Fruit fly (Drosophila melanogaster): ENCODE measurements around the gene CG42693.

The CG42693 gene

dm6 chr3R:31704524-31705215, 3.5 kb downstream of the CG42693 start:
- TF ChIP-seq psq (optimal IDR thresholded peaks at IDR 0.05) (no peak), h (optimal IDR thresholded peaks at IDR 0.05) (no peak), insv (optimal IDR thresholded peaks at IDR 0.05) (no peak), ttk (optimal IDR thresholded peaks at IDR 0.05) (no peak), Sin3A (optimal IDR thresholded peaks at IDR 0.05) (no peak), Myc (optimal IDR thresholded peaks at IDR 0.05) (no peak)

DNA sequence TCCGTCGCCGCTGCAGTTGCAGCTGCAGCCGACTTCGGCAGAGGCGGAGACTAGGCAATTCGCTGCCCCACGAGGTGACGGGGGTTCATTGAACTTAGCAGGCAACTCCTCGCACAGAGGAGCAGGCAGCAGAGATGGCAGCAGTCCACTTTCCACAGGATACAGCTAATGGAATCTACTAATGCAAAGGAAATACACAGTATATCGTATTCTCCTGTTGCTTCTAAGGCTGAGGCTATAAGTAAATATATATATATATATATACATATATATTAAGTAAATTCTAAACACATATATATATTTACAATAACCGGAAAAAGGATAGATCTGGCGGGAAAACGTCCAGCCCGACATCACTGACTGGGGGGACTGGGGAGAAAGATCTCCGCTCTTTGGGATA, 4.8 kb downstream of the CG42693 start:
- TF ChIP-seq psq (optimal IDR thresholded peaks at IDR 0.05), result no peak
- TF ChIP-seq Myc (optimal IDR thresholded peaks at IDR 0.05), result no peak
- no peak for TF ChIP-seq h (optimal IDR thresholded peaks at IDR 0.05)
- TF ChIP-seq Sin3A (optimal IDR thresholded peaks at IDR 0.05), result no peak
- TF ChIP-seq ttk (optimal IDR thresholded peaks at IDR 0.05), result no peak
- TF ChIP-seq insv (optimal IDR thresholded peaks at IDR 0.05), result no peak

dm6 chr3R:31701934-31702333, 6.2 kb downstream of the CG42693 start:
- no peak for TF ChIP-seq Sin3A (optimal IDR thresholded peaks at IDR 0.05)
- no peak for TF ChIP-seq Myc (optimal IDR thresholded peaks at IDR 0.05)
- TF ChIP-seq insv (optimal IDR thresholded peaks at IDR 0.05), result no peak
- TF ChIP-seq ttk (optimal IDR thresholded peaks at IDR 0.05), result no peak
- no peak for TF ChIP-seq h (optimal IDR thresholded peaks at IDR 0.05)
- no peak for TF ChIP-seq psq (optimal IDR thresholded peaks at IDR 0.05)

DNA sequence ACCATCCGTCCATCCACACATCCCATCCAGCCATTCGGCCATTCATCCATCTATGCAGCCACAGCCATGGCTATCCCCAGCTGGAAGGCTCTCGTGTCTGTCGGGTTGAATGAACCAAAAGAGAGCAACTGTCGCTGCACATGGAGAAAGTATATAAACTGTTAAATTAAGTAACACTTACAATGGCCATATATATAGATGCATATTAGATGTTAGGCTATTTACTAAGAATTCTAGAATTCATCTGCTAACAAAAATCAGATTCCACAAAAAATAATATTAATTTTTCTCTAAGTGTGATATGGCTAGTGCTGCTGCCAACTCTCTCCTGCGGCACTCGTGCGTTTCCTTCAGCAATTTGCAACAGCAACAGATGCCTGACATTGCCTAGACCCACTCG, 7.9 kb downstream of the CG42693 start:
- TF ChIP-seq Sin3A (optimal IDR thresholded peaks at IDR 0.05), result no peak
- no peak for TF ChIP-seq h (optimal IDR thresholded peaks at IDR 0.05)
- TF ChIP-seq Myc (optimal IDR thresholded peaks at IDR 0.05), result no peak
- no peak for TF ChIP-seq insv (optimal IDR thresholded peaks at IDR 0.05)
- no peak for TF ChIP-seq psq (optimal IDR thresholded peaks at IDR 0.05)
- no peak for TF ChIP-seq ttk (optimal IDR thresholded peaks at IDR 0.05)

DNA sequence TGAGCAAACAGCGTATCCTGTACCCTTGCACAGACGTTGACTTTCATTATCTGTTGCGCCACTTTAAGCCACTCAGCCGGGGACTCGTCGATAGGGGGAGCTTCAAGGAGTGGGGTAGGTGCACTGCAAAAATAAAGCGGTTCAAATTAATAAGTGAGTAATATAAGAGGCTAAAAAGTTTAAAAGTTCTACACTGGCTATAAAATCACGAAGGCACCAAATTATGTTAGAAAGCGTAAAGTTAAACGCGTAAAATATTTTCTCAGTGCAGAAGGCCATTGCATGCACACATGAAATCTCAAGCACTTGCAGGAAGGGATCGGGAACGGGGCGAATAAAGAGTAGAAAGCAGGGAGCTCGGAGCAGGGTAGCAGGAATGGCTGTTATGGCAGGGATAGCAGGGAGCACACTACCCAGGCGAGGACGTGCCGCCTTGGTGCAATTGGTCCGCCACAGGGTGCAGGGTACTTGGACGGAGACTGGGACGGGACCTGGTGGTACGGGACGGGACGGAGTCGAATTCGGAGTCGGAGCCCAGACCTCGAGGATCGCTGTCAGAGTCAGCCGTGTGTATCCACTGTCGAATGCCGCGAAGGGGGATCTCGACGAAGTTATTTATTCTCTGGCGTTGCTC, 9.9 kb downstream of the CG42693 start:
- TF ChIP-seq insv (optimal IDR thresholded peaks at IDR 0.05) (no peak), Myc (optimal IDR thresholded peaks at IDR 0.05) (no peak), h (optimal IDR thresholded peaks at IDR 0.05) (no peak), ttk (optimal IDR thresholded peaks at IDR 0.05) (no peak), Sin3A (optimal IDR thresholded peaks at IDR 0.05) (no peak), psq (optimal IDR thresholded peaks at IDR 0.05) (no peak)

dm6 chr3R:31697606-31698005, 10.5 kb downstream of the CG42693 start:
- no peak for TF ChIP-seq ttk (optimal IDR thresholded peaks at IDR 0.05)
- TF ChIP-seq h (optimal IDR thresholded peaks at IDR 0.05), result no peak
- no peak for TF ChIP-seq insv (optimal IDR thresholded peaks at IDR 0.05)
- TF ChIP-seq psq (optimal IDR thresholded peaks at IDR 0.05), result no peak
- no peak for TF ChIP-seq Sin3A (optimal IDR thresholded peaks at IDR 0.05)
- TF ChIP-seq Myc (optimal IDR thresholded peaks at IDR 0.05), result no peak

dm6 chr3R:31696664-31697063, 11.5 kb downstream of the CG42693 start:
- TF ChIP-seq Sin3A (optimal IDR thresholded peaks at IDR 0.05) (no peak), psq (optimal IDR thresholded peaks at IDR 0.05) (no peak), insv (optimal IDR thresholded peaks at IDR 0.05) (no peak), ttk (optimal IDR thresholded peaks at IDR 0.05) (no peak), h (optimal IDR thresholded peaks at IDR 0.05) (no peak), Myc (optimal IDR thresholded peaks at IDR 0.05) (no peak)

dm6 chr3R:31690439-31690838, 17.7 kb downstream of the CG42693 start:
- no peak for TF ChIP-seq Sin3A (optimal IDR thresholded peaks at IDR 0.05)
- no peak for TF ChIP-seq h (optimal IDR thresholded peaks at IDR 0.05)
- no peak for TF ChIP-seq insv (optimal IDR thresholded peaks at IDR 0.05)
- TF ChIP-seq ttk (optimal IDR thresholded peaks at IDR 0.05), result no peak
- TF ChIP-seq Myc (optimal IDR thresholded peaks at IDR 0.05), result no peak
- TF ChIP-seq psq (optimal IDR thresholded peaks at IDR 0.05), result no peak

DNA sequence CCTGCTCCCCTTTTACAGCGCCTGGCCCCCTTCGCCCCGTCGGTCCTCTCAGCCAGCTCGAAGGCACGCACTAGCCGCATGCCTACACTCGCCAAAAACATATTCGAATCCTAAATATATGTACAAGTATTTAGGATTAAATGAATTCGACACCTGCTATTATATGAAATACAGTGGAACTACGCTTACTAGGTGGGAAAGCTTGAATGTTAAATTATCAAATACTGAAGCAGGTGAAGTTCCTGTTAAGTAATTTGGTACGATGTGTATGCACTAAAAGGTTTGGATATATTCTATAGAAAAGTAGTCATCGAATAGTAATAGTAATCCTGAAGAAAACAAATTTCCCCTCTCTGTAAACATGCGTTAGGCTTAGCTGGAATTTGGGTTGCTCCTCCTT, 18.4 kb downstream of the CG42693 start:
- no peak for TF ChIP-seq Sin3A (optimal IDR thresholded peaks at IDR 0.05)
- no peak for TF ChIP-seq h (optimal IDR thresholded peaks at IDR 0.05)
- TF ChIP-seq Myc (optimal IDR thresholded peaks at IDR 0.05), result no peak
- TF ChIP-seq insv (optimal IDR thresholded peaks at IDR 0.05), result no peak
- no peak for TF ChIP-seq ttk (optimal IDR thresholded peaks at IDR 0.05)
- TF ChIP-seq psq (optimal IDR thresholded peaks at IDR 0.05), result no peak

DNA sequence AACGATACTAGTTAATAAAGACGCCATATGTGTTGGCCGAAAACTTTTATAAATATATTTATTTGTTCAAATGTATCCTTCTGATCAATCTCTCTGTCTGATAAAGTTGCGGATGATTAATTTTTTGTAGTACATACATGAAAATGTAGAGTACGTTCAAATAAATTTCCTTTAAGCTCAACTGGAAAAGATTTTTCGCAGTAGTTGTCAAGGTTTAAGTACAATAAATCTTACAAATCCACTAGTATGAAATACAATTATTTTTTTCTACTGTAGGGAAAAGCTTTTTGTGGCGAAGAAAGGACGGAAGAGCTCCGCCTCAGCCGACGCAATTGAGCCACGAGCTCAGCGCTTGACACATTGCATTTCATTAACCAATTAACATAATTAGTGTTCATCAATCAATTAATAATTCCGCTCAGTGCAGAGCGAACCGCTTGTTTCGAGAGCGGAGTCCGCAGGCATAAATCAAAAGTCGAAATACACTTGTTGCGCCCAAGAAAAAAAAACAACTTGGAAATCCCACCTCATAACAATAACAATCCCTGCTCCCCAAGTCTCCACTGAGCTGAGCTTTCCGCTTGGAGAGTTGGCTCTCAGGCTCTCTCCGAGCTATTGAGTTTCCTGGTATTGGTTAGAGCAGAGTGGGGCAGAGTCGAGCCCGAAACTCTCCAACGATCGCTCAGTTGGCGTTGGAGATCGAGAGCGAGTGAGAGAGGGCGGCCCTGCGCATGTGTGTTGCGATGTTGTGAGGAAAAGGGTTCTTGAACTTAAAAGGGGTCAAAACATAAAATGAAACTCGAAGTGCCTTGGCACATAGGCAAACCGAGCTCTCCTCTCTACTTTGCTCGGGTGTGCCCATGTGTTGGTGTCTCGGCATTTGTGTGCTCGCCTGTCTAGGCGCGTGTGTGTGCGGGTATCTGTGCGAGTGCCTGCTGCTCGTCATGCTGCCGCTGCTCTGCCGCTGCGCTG, 19.2 kb downstream of the CG42693 start:
- TF ChIP-seq Myc (optimal IDR thresholded peaks at IDR 0.05) (no peak), h (optimal IDR thresholded peaks at IDR 0.05) (no peak), psq (optimal IDR thresholded peaks at IDR 0.05) (no peak), ttk (optimal IDR thresholded peaks at IDR 0.05) (no peak), insv (optimal IDR thresholded peaks at IDR 0.05) (no peak), Sin3A (optimal IDR thresholded peaks at IDR 0.05) (no peak)

DNA sequence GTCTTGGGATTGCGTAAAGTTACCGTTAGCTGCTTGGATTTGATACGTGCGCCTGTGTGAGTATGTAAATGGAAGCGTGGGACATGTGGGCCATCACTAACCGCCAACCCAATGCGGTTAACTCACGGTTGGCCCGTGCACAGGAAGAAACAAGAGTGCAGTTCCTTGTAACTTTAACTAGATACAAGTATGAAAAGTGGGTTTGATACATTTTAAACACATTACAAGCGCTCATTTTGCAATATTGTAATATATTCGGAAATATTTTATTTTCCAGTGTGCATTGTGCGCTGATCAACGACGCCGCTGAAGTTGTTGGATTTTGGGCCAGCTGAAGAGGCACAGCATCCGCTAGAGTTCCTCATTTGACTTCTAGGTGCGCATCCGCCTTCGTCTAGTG, 20.4 kb downstream of the CG42693 start:
- TF ChIP-seq ttk (optimal IDR thresholded peaks at IDR 0.05) (no peak), Myc (optimal IDR thresholded peaks at IDR 0.05) (no peak), psq (optimal IDR thresholded peaks at IDR 0.05) (no peak), h (optimal IDR thresholded peaks at IDR 0.05) (no peak), insv (optimal IDR thresholded peaks at IDR 0.05) (no peak), Sin3A (optimal IDR thresholded peaks at IDR 0.05) (no peak)

Data from Kc167 (cell line).